Worm (Caenorhabditis elegans) whole organism, L3 larva: ENCODE measurements around the gene txt-3.

Experiments used
- R02D3.7 ChIP-seq: fragments of 150-350 bp; optimal IDR thresholded peaks from 2 replicates; lab custom pipeline; 2014; ENCODE audit warnings: missing biosample characterization, missing genetic modification characterization
- ZK546.5 ChIP-seq: sonication (generic microtip); optimal IDR thresholded peaks from 2 replicates; lab custom pipeline; 2017; ENCODE audit warnings: missing biosample characterization, missing genetic modification characterization
- aly-2 ChIP-seq: fragments of 150-350 bp; optimal IDR thresholded peaks from 2 replicates; lab custom pipeline; 2014; ENCODE audit warnings: missing biosample characterization, missing genetic modification characterization
- ama-1 ChIP-seq: fragments of 150-350 bp; optimal IDR thresholded peaks from 2 replicates; lab custom pipeline; 2018
- ceh-16 ChIP-seq: sonication (generic microtip); optimal IDR thresholded peaks from 2 replicates; lab custom pipeline; 2017; ENCODE audit warnings: missing biosample characterization, missing genetic modification characterization
- ceh-28 ChIP-seq: fragments of 150-350 bp; optimal IDR thresholded peaks from 2 replicates; lab custom pipeline; 2014; ENCODE audit warnings: missing biosample characterization, missing genetic modification reagents, missing genetic modification characterization
- ceh-9 ChIP-seq: sonication (generic microtip); optimal IDR thresholded peaks from 2 replicates; lab custom pipeline; 2018; ENCODE audit warnings: missing biosample characterization, missing genetic modification characterization
- daf-12 ChIP-seq: fragments of 150-350 bp; optimal IDR thresholded peaks from 2 replicates; lab custom pipeline; 2014; ENCODE audit warnings: missing biosample characterization, missing genetic modification reagents, missing genetic modification characterization
- egl-27 ChIP-seq: sonication (generic microtip); optimal IDR thresholded peaks from 4 replicates; lab custom pipeline; 2017; ENCODE audit warnings: missing biosample characterization, missing genetic modification reagents, missing genetic modification characterization
- elt-3 ChIP-seq, 3 experiments: fragments of 150-350 bp in 1 of 3; sonication (generic microtip) in 2 of 3; optimal IDR thresholded peaks; 2 replicates in 2 of 3; 4 replicates in 1 of 3; lab custom pipeline; 2014 to 2017; ENCODE audit warnings: missing biosample characterization in 3 of 3, missing genetic modification characterization in 3 of 3
- eor-1 ChIP-seq, 2 experiments: fragments of 150-350 bp; optimal IDR thresholded peaks; 2 replicates each; lab custom pipeline; 2014 to 2018; ENCODE audit warnings: missing biosample characterization in 2 of 2, missing genetic modification characterization in 2 of 2
- fkh-2 ChIP-seq: fragments of 150-350 bp; optimal IDR thresholded peaks from 2 replicates; lab custom pipeline; 2014; ENCODE audit warnings: missing biosample characterization, missing genetic modification reagents, missing genetic modification characterization
- fos-1 ChIP-seq: fragments of 150-350 bp; optimal IDR thresholded peaks from 2 replicates; lab custom pipeline; 2014; ENCODE audit warnings: missing biosample characterization, missing genetic modification characterization
- hmg-11 ChIP-seq: sonication (generic microtip); optimal IDR thresholded peaks from 2 replicates; lab custom pipeline; 2016; ENCODE audit warnings: missing genetic modification characterization, missing compliant biosample characterization
- jun-1 ChIP-seq: fragments of 150-350 bp; optimal IDR thresholded peaks from 2 replicates; lab custom pipeline; 2014; ENCODE audit warnings: missing biosample characterization, missing genetic modification reagents, missing genetic modification characterization
- lin-15B ChIP-seq: fragments of 150-350 bp; optimal IDR thresholded peaks from 2 replicates; lab custom pipeline; 2014; ENCODE audit warnings: missing biosample characterization, missing genetic modification characterization
- lin-39 ChIP-seq: fragments of 150-350 bp; optimal IDR thresholded peaks from 2 replicates; lab custom pipeline; 2018; ENCODE audit warnings: missing biosample characterization, missing genetic modification reagents, missing genetic modification characterization
- lsy-12 ChIP-seq: sonication (generic microtip); optimal IDR thresholded peaks from 2 replicates; lab custom pipeline; 2016; ENCODE audit warnings: mild to moderate bottlenecking, missing genetic modification characterization, missing compliant biosample characterization
- mdl-1 ChIP-seq: fragments of 150-350 bp; optimal IDR thresholded peaks from 2 replicates; lab custom pipeline; 2014; ENCODE audit warnings: missing biosample characterization, missing genetic modification characterization
- mml-1 ChIP-seq: fragments of 150-350 bp; sonication (generic microtip); optimal IDR thresholded peaks from 3 replicates; lab custom pipeline; 2014; ENCODE audit warnings: missing biosample characterization, missing genetic modification characterization
- nfya-1 ChIP-seq: sonication (generic microtip); optimal IDR thresholded peaks from 2 replicates; lab custom pipeline; 2017; ENCODE audit warnings: missing genetic modification characterization, mild to moderate bottlenecking, missing compliant biosample characterization, antibody characterized with exemption, moderate library complexity; ENCODE audit not compliant: insufficient read depth
- nhr-11 ChIP-seq: fragments of 150-350 bp; optimal IDR thresholded peaks from 2 replicates; lab custom pipeline; 2014; ENCODE audit warnings: missing biosample characterization, missing genetic modification characterization
- nhr-12 ChIP-seq: fragments of 150-350 bp; optimal IDR thresholded peaks from 2 replicates; lab custom pipeline; 2014; ENCODE audit warnings: missing biosample characterization, missing genetic modification characterization
- nhr-237 ChIP-seq: fragments of 150-350 bp; optimal IDR thresholded peaks from 2 replicates; lab custom pipeline; 2014; ENCODE audit warnings: missing biosample characterization, missing genetic modification characterization
- nhr-28 ChIP-seq: fragments of 150-350 bp; optimal IDR thresholded peaks from 2 replicates; lab custom pipeline; 2014; ENCODE audit warnings: missing biosample characterization, missing genetic modification characterization
- nhr-43 ChIP-seq: sonication (generic microtip); optimal IDR thresholded peaks from 2 replicates; lab custom pipeline; 2016; ENCODE audit warnings: mild to moderate bottlenecking, missing genetic modification characterization, missing compliant biosample characterization; ENCODE audit not compliant: poor library complexity, severe bottlenecking
- nhr-67 ChIP-seq: fragments of 150-350 bp; optimal IDR thresholded peaks from 2 replicates; lab custom pipeline; 2014; ENCODE audit warnings: missing biosample characterization, missing genetic modification characterization
- nhr-76 ChIP-seq: fragments of 150-350 bp; sonication (generic microtip); optimal IDR thresholded peaks from 5 replicates; lab custom pipeline; 2014; ENCODE audit warnings: missing biosample characterization, missing genetic modification characterization
- nhr-77 ChIP-seq: fragments of 150-350 bp; optimal IDR thresholded peaks from 2 replicates; lab custom pipeline; 2014; ENCODE audit warnings: missing biosample characterization, missing genetic modification characterization
- pha-4 ChIP-seq: fragments of 150-350 bp; optimal IDR thresholded peaks from 2 replicates; lab custom pipeline; 2014; ENCODE audit warnings: missing biosample characterization, missing genetic modification reagents, missing genetic modification characterization
- pqm-1 ChIP-seq: fragments of 150-350 bp; optimal IDR thresholded peaks from 2 replicates; lab custom pipeline; 2017; ENCODE audit warnings: missing biosample characterization, missing genetic modification characterization, inconsistent platforms
- sea-2 ChIP-seq: fragments of 150-350 bp; sonication (generic microtip); optimal IDR thresholded peaks from 4 replicates; lab custom pipeline; 2014; ENCODE audit warnings: missing biosample characterization, missing genetic modification reagents, missing genetic modification characterization
- skn-1 ChIP-seq: fragments of 150-350 bp; optimal IDR thresholded peaks from 2 replicates; lab custom pipeline; 2014; ENCODE audit warnings: missing biosample characterization, missing genetic modification characterization
- snpc-4 ChIP-seq: fragments of 150-350 bp; optimal IDR thresholded peaks from 2 replicates; lab custom pipeline; 2014; ENCODE audit warnings: missing biosample characterization, missing genetic modification characterization
- unc-62 ChIP-seq: fragments of 150-350 bp; sonication (generic microtip); optimal IDR thresholded peaks from 4 replicates; lab custom pipeline; 2014; ENCODE audit warnings: missing biosample characterization, missing genetic modification reagents, missing genetic modification characterization
- zag-1 ChIP-seq: fragments of 150-350 bp; optimal IDR thresholded peaks from 2 replicates; lab custom pipeline; 2014; ENCODE audit warnings: missing biosample characterization, missing genetic modification characterization
- ztf-11 ChIP-seq: fragments of 150-350 bp; optimal IDR thresholded peaks from 2 replicates; lab custom pipeline; 2014; ENCODE audit warnings: missing biosample characterization, missing genetic modification characterization

The txt-3 gene

ce11 chrIV:4945771-4946170 lies 18.0 kb upstream of the txt-3 start, which contains the start of gene str-169:
TSS of gene str-169 (plus strand) at chrIV:4946071.
- TF ChIP-seq pqm-1 (tag; lab: Kevin White, UChicago): no peak
- no peak for TF ChIP-seq nhr-237 (tag; lab: Kevin White, UChicago)
- TF ChIP-seq fos-1: no peak
- TF ChIP-seq lsy-12 (tag; lab: Kevin White, UChicago): no peak
- no peak for TF ChIP-seq skn-1
- TF ChIP-seq jun-1 (tag; lab: Kevin White, UChicago): no peak
- no peak for TF ChIP-seq nhr-12 (tag; lab: Kevin White, UChicago)
- TF ChIP-seq hmg-11 (tag; lab: Kevin White, UChicago): no peak
- TF ChIP-seq R02D3.7 (tag; lab: Kevin White, UChicago): no peak
- no peak for TF ChIP-seq ZK546.5
- TF ChIP-seq sea-2 (GFP tag; lab: Kevin White, UChicago): no peak
- TF ChIP-seq, all 47 proteins: peak for 0

ce11 chrIV:4953887-4954286 lies 9.9 kb upstream of the txt-3 start, which contains the start of gene str-163:
TSS of gene str-163 (plus strand) at chrIV:4954187.
- TF ChIP-seq lin-15B (tag; lab: Kevin White, UChicago) (no peak), ceh-28 (tag; lab: Kevin White, UChicago) (no peak), aly-2 (tag; lab: Kevin White, UChicago) (no peak), fkh-2 (no peak), sea-2 (GFP tag; lab: Kevin White, UChicago) (no peak), ceh-9 (no peak), ceh-16 (tag; lab: Kevin White, UChicago) (no peak), nhr-11 (tag; lab: Kevin White, UChicago) (no peak), zag-1 (tag; lab: Kevin White, UChicago) (no peak)

ce11 chrIV:4960623-4961022 lies 3.1 kb upstream of the txt-3 start, which contains the start of gene str-164:
TSS of gene str-164 (plus strand) at chrIV:4960735.
- TF ChIP-seq snpc-4 (tag; lab: Kevin White, UChicago) (no peak), nhr-12 (tag; lab: Kevin White, UChicago) (no peak), lin-39 (no peak), mdl-1 (tag; lab: Kevin White, UChicago) (no peak), egl-27 (tag; lab: Kevin White, UChicago) (no peak), pqm-1 (tag; lab: Kevin White, UChicago) (no peak), daf-12 (tag; lab: Kevin White, UChicago) (no peak), ceh-28 (tag; lab: Kevin White, UChicago) (no peak), ama-1 (lab: Kevin White, UChicago) (no peak), fkh-2 (no peak), sea-2 (GFP tag; lab: Kevin White, UChicago) (no peak), ztf-11 (tag; lab: Kevin White, UChicago) (no peak), nfya-1 (tag; lab: Kevin White, UChicago) (no peak), unc-62 (GFP tag; lab: Kevin White, UChicago) (no peak), nhr-76 (tag; lab: Kevin White, UChicago) (no peak), elt-3 (tag; optimal IDR thresholded peaks at IDR 0.05; lab: Kevin White, UChicago) (no peak), nhr-28 (tag; lab: Kevin White, UChicago) (no peak), nhr-11 (tag; lab: Kevin White, UChicago) (no peak)

DNA sequence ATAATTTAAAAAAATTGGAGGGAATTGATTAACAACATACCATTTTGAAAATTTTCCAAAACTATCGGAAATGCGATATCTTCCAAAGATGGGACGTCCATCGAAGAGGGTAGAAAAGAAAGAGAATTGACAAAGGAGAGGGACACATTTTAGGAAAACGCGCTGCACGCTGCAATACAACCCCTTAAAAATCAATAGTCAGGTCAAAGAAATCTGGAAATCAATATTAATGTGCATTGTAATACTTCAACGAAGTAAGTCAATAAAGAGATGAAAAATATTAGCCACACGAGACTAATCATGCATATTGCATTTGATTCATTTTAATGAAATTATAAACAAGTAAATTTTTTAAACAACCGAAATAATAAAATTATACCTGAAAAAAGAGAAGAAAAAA lies 5.7 kb downstream of the txt-3 start, which contains the start of gene Y9C9A.13:
TSS of gene Y9C9A.13 (minus strand) at position 101 of the 400 bp plus-strand sequence.
- TF ChIP-seq ceh-16 (tag; lab: Kevin White, UChicago) (no peak), hmg-11 (tag; lab: Kevin White, UChicago) (no peak), nhr-76 (tag; lab: Kevin White, UChicago) (no peak), jun-1 (tag; lab: Kevin White, UChicago) (no peak), nhr-28 (tag; lab: Kevin White, UChicago) (no peak), ZK546.5 (no peak), snpc-4 (tag; lab: Kevin White, UChicago) (no peak), pha-4 (tag; lab: Kevin White, UChicago) (no peak), sea-2 (GFP tag; lab: Kevin White, UChicago) (no peak), mml-1 (no peak), ceh-9 (no peak), nhr-67 (tag; lab: Kevin White, UChicago) (no peak), nhr-77 (tag; lab: Kevin White, UChicago) (no peak), eor-1 (tag; optimal IDR thresholded peaks at IDR 0.05; lab: Kevin White, UChicago) (no peak), lin-39 (no peak), nhr-43 (no peak)
